Fruit fly (Drosophila melanogaster) whole organism, embryonic: Measurements from ENCODE around the gene wuho.

Experiments
- Ada2b ChIP-seq: fragments of 200-800 bp; sonication (Bioruptor generic); IDR thresholded peaks from 2 replicates; pipeline ENCODE4 v1.3.6; 2022; ENCODE audit warnings: missing biosample characterization, missing genetic modification characterization
- Antp ChIP-seq: fragments of 200-800 bp; sonication (Bioruptor generic); optimal IDR thresholded peaks from 3 replicates; lab custom pipeline; 2016; ENCODE audit warnings: missing biosample characterization, missing genetic modification characterization
- Asciz ChIP-seq: fragments of 200-800 bp; sonication (Bioruptor generic); optimal IDR thresholded peaks from 2 replicates; lab custom pipeline; 2017; ENCODE audit warnings: missing biosample characterization, mild to moderate bottlenecking, missing genetic modification characterization, missing genetic modification reagents
- CG10267 ChIP-seq: fragments of 200-800 bp; sonication (Bioruptor generic); optimal IDR thresholded peaks from 2 replicates; lab custom pipeline; 2018; ENCODE audit warnings: missing biosample characterization, mild to moderate bottlenecking, missing genetic modification characterization, moderate library complexity
- CG10959 ChIP-seq: fragments of 200-800 bp; sonication (Bioruptor generic); IDR thresholded peaks from 2 replicates; pipeline ENCODE4 v1.3.6; 2022; ENCODE audit warnings: missing biosample characterization, missing genetic modification characterization
- CG13296 ChIP-seq: fragments of 200-800 bp; sonication (Bioruptor generic); optimal IDR thresholded peaks from 3 replicates; lab custom pipeline; 2018; ENCODE audit warnings: missing biosample characterization, mild to moderate bottlenecking, missing genetic modification characterization
- CG14014 ChIP-seq: fragments of 200-800 bp; sonication (Bioruptor generic); IDR thresholded peaks from 2 replicates; pipeline ENCODE4 v1.3.6; 2022; ENCODE audit warnings: missing biosample characterization, missing genetic modification characterization
- CG14710 ChIP-seq: fragments of 200-800 bp; sonication (Bioruptor generic); optimal IDR thresholded peaks from 3 replicates; lab custom pipeline; 2019; ENCODE audit warnings: missing biosample characterization, mild to moderate bottlenecking, missing genetic modification characterization, moderate library complexity
- CG14860 ChIP-seq: fragments of 200-800 bp; sonication (Bioruptor generic); IDR thresholded peaks from 3 replicates; pipeline ENCODE4 v1.3.6; 2022; ENCODE audit warnings: missing biosample characterization, missing genetic modification characterization; ENCODE audit not compliant: partially characterized antibody
- CG15601 ChIP-seq: fragments of 200-800 bp; sonication (Bioruptor generic); optimal IDR thresholded peaks from 3 replicates; lab custom pipeline; 2019; ENCODE audit warnings: missing biosample characterization, mild to moderate bottlenecking, missing genetic modification characterization, moderate library complexity
- CG1602 ChIP-seq: fragments of 200-800 bp; sonication (Bioruptor generic); optimal IDR thresholded peaks from 3 replicates; lab custom pipeline; 2016; ENCODE audit warnings: missing biosample characterization, missing genetic modification characterization
- CG1647 ChIP-seq: fragments of 200-800 bp; sonication (Bioruptor generic); optimal IDR thresholded peaks from 3 replicates; lab custom pipeline; 2016; ENCODE audit warnings: missing biosample characterization, missing genetic modification characterization
- CG2712 ChIP-seq: fragments of 200-800 bp; optimal IDR thresholded peaks from 3 replicates; lab custom pipeline; 2019; ENCODE audit warnings: missing biosample characterization, mild to moderate bottlenecking, missing genetic modification characterization, moderate library complexity
- CG30403 ChIP-seq: fragments of 200-800 bp; sonication (Bioruptor generic); optimal IDR thresholded peaks from 3 replicates; lab custom pipeline; 2016; ENCODE audit warnings: missing biosample characterization, missing genetic modification characterization
- CG34422 ChIP-seq: fragments of 200-800 bp; sonication (Bioruptor generic); IDR thresholded peaks from 3 replicates; pipeline ENCODE4 v1.3.6; 2022; ENCODE audit warnings: missing biosample characterization, missing genetic modification characterization
- CG4282 ChIP-seq: fragments of 200-800 bp; sonication (Bioruptor generic); optimal IDR thresholded peaks from 2 replicates; lab custom pipeline; 2016; ENCODE audit warnings: missing biosample characterization, missing genetic modification characterization
- CG4617 ChIP-seq: fragments of 200-800 bp; sonication (Bioruptor generic); optimal IDR thresholded peaks from 3 replicates; lab custom pipeline; 2016; ENCODE audit warnings: missing biosample characterization, missing genetic modification characterization, borderline replicate concordance
- CG4854 ChIP-seq: fragments of 200-800 bp; sonication (Bioruptor generic); optimal IDR thresholded peaks from 2 replicates; lab custom pipeline; 2016; ENCODE audit warnings: missing biosample characterization, missing genetic modification characterization, inconsistent platforms
- CG6272 ChIP-seq: fragments of 200-800 bp; sonication (Bioruptor generic); IDR thresholded peaks from 2 replicates; pipeline ENCODE4 v1.3.6; 2022; ENCODE audit warnings: missing biosample characterization, missing genetic modification characterization
- Dref ChIP-seq: fragments of 200-800 bp; sonication (Bioruptor generic); IDR thresholded peaks from 2 replicates; pipeline ENCODE4 v1.3.6; 2022; ENCODE audit warnings: missing biosample characterization, missing genetic modification characterization
- Hmr ChIP-seq: fragments of 200-800 bp; sonication (Bioruptor generic); optimal IDR thresholded peaks from 3 replicates; lab custom pipeline; 2017; ENCODE audit warnings: mild to moderate bottlenecking, missing biosample characterization, missing genetic modification reagents, missing genetic modification characterization
- Med ChIP-seq: fragments of 200-800 bp; sonication (Bioruptor generic); peaks from one replicate; lab custom pipeline; 2016; ENCODE audit warnings: missing biosample characterization, missing genetic modification characterization, mild to moderate bottlenecking, inconsistent platforms, moderate library complexity
- NC2β ChIP-seq: fragments of 200-800 bp; sonication (Bioruptor generic); optimal IDR thresholded peaks from 2 replicates; lab custom pipeline; 2016; ENCODE audit warnings: missing biosample characterization, missing genetic modification characterization
- NK7.1 ChIP-seq: fragments of 200-800 bp; sonication (Bioruptor generic); optimal IDR thresholded peaks from 3 replicates; lab custom pipeline; 2016; ENCODE audit warnings: missing biosample characterization, missing genetic modification characterization
- Optix ChIP-seq: fragments of 200-800 bp; sonication (Bioruptor generic); IDR thresholded peaks from 3 replicates; pipeline ENCODE4 v1.3.6; 2022; ENCODE audit warnings: missing biosample characterization, missing genetic modification characterization
- Pdp1 ChIP-seq, 2 experiments: fragments of 200-800 bp; sonication (Bioruptor generic); optimal IDR thresholded peaks; 3 replicates each; lab custom pipeline; 2016; ENCODE audit warnings: missing biosample characterization in 2 of 2, missing genetic modification characterization in 2 of 2, mild to moderate bottlenecking in 1 of 2, moderate library complexity in 1 of 2
- Sry-δ ChIP-seq: fragments of 200-800 bp; sonication (Bioruptor generic); optimal IDR thresholded peaks from 2 replicates; lab custom pipeline; 2016; ENCODE audit warnings: missing biosample characterization, missing genetic modification characterization
- Trl ChIP-seq, 3 experiments: fragments of >200 bp in 2 of 3; fragments of 200-800 bp in 1 of 3; sonication (Bioruptor generic) in 1 of 3; optimal IDR thresholded peaks; 2 replicates in 1 of 3; 3 replicates in 2 of 3; lab custom pipeline; 2016 to 2017; ENCODE audit warnings: missing biosample characterization in 1 of 3, missing genetic modification characterization in 1 of 3
- az2 ChIP-seq: fragments of 200-800 bp; sonication (Bioruptor generic); optimal IDR thresholded peaks from 3 replicates; lab custom pipeline; 2016; ENCODE audit warnings: missing biosample characterization, missing genetic modification characterization
- cato ChIP-seq: fragments of 200-800 bp; sonication (Bioruptor generic); optimal IDR thresholded peaks from 2 replicates; lab custom pipeline; 2016; ENCODE audit warnings: missing biosample characterization, missing genetic modification characterization, borderline replicate concordance
- chinmo ChIP-seq: fragments of 200-800 bp; sonication (Bioruptor generic); IDR thresholded peaks from 4 replicates; pipeline ENCODE4 v1.3.6; 2022; ENCODE audit warnings: missing biosample characterization, missing genetic modification characterization; ENCODE audit not compliant: partially characterized antibody
- dmrt99B ChIP-seq: fragments of 200-800 bp; sonication (Bioruptor generic); optimal IDR thresholded peaks from 2 replicates; lab custom pipeline; 2018; ENCODE audit warnings: missing biosample characterization, mild to moderate bottlenecking, missing genetic modification characterization, moderate library complexity
- esg ChIP-seq: fragments of 200-800 bp; sonication (Bioruptor generic); conservative IDR thresholded peaks from 2 replicates; pipeline ENCODE4 v1.3.6; 2022; ENCODE audit warnings: missing biosample characterization, missing genetic modification characterization
- exex ChIP-seq: fragments of 200-800 bp; sonication (Bioruptor generic); optimal IDR thresholded peaks from 4 replicates; lab custom pipeline; 2018; ENCODE audit warnings: missing biosample characterization, mild to moderate bottlenecking, missing genetic modification characterization, moderate library complexity
- her ChIP-seq: fragments of 200-800 bp; sonication (Bioruptor generic); optimal IDR thresholded peaks from 2 replicates; lab custom pipeline; 2016; ENCODE audit warnings: missing biosample characterization, missing genetic modification characterization
- ind ChIP-seq: fragments of 200-800 bp; sonication (Bioruptor generic); optimal IDR thresholded peaks from 3 replicates; lab custom pipeline; 2016; ENCODE audit warnings: missing biosample characterization, missing genetic modification characterization
- luna ChIP-seq: fragments of 200-800 bp; sonication (Bioruptor generic); optimal IDR thresholded peaks from 2 replicates; lab custom pipeline; 2016; ENCODE audit warnings: missing biosample characterization, missing genetic modification characterization
- mam ChIP-seq: fragments of 200-800 bp; sonication (Bioruptor generic); optimal IDR thresholded peaks from 3 replicates; lab custom pipeline; 2016; ENCODE audit warnings: missing biosample characterization, missing genetic modification characterization
- mirr ChIP-seq: fragments of 200-800 bp; sonication (Bioruptor generic); optimal IDR thresholded peaks from 3 replicates; lab custom pipeline; 2018; ENCODE audit warnings: missing biosample characterization, mild to moderate bottlenecking, missing genetic modification characterization
- nmo ChIP-seq: fragments of 200-800 bp; sonication (Bioruptor generic); optimal IDR thresholded peaks from 2 replicates; lab custom pipeline; 2018; ENCODE audit warnings: missing biosample characterization, mild to moderate bottlenecking, missing genetic modification characterization, moderate library complexity
- repo ChIP-seq: fragments of 200-800 bp; sonication (Bioruptor generic); optimal IDR thresholded peaks from 2 replicates; lab custom pipeline; 2016; ENCODE audit warnings: missing biosample characterization, missing genetic modification characterization
- rib ChIP-seq: fragments of 200-800 bp; sonication (Bioruptor generic); IDR thresholded peaks from 2 replicates; pipeline ENCODE4 v1.3.6; 2022; ENCODE audit warnings: missing biosample characterization, missing genetic modification characterization
- sna ChIP-seq: fragments of 200-800 bp; sonication (Bioruptor generic); IDR thresholded peaks from 2 replicates; pipeline ENCODE4 v1.3.6; 2022; ENCODE audit warnings: missing biosample characterization, missing genetic modification characterization; ENCODE audit not compliant: partially characterized antibody
- sug ChIP-seq: fragments of 200-800 bp; optimal IDR thresholded peaks from 2 replicates; lab custom pipeline; 2019; ENCODE audit warnings: missing biosample characterization, mild to moderate bottlenecking, missing genetic modification characterization, moderate library complexity
- tin ChIP-seq: fragments of 200-800 bp; sonication (Bioruptor generic); optimal IDR thresholded peaks from 3 replicates; lab custom pipeline; 2016; ENCODE audit warnings: missing biosample characterization, missing genetic modification characterization
- unc-4 ChIP-seq: fragments of 200-800 bp; sonication (Bioruptor generic); IDR thresholded peaks from 2 replicates; pipeline ENCODE4 v1.3.6; 2022; ENCODE audit warnings: missing biosample characterization, missing genetic modification characterization; ENCODE audit not compliant: partially characterized antibody
- vvl ChIP-seq: fragments of 200-800 bp; sonication (Bioruptor generic); IDR thresholded peaks from 2 replicates; pipeline ENCODE4 v1.3.6; 2022; ENCODE audit warnings: missing biosample characterization, missing genetic modification characterization
- wdn ChIP-seq: fragments of 200-800 bp; sonication (Bioruptor generic); IDR thresholded peaks from 2 replicates; pipeline ENCODE4 v1.3.6; 2022; ENCODE audit warnings: missing biosample characterization, missing genetic modification characterization

Gene wuho

DNA sequence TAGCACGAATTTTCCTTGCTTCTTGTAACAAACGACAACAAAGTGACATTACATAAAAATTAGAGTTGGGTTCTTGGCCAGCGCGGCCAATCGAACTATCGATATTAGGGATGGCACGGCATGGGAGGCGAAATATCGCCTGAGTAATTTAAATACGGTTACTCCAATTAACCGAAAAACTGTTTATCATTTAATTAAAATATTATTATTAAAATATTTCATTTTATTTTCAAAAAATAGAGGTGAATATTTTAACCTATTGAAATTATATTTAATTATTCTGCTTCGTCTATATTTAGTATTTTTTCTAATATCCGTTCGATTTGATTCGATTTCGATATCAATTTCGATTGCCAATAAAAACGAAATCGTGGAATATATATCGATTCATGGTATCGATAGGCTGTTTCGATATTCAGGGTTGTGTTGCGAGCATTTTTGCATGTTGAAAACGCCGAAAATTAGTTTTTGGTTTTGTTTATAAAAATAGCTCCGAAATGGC, 32.4 kb upstream of the wuho start, which contains the start of the genes Rbcn-3A and Spx (continued):
- TF ChIP-seq Hmr (GFP tag; lab: Kevin White, UChicago) (peak; percentile 27), CG6272 (GFP tag; lab: Robert Waterston, UW) (0 out of 2 replicates have a peak, but pooled peaks have one; percentile 18), her (GFP tag; lab: Kevin White, UChicago) (no peak), NK7.1 (GFP tag; lab: Kevin White, UChicago) (no peak), Asciz (GFP tag; lab: Kevin White, UChicago) (no peak), CG1647 (GFP tag; lab: Kevin White, UChicago) (no peak), CG4282 (no peak), rib (no peak), CG15601 (tag; lab: Kevin White, UChicago) (peak; percentile 29), NC2β (GFP tag; lab: Kevin White, UChicago) (no peak), Antp (GFP tag; lab: Kevin White, UChicago) (no peak), wdn (no peak), dmrt99B (tag; lab: Kevin White, UChicago) (no peak)

DNA sequence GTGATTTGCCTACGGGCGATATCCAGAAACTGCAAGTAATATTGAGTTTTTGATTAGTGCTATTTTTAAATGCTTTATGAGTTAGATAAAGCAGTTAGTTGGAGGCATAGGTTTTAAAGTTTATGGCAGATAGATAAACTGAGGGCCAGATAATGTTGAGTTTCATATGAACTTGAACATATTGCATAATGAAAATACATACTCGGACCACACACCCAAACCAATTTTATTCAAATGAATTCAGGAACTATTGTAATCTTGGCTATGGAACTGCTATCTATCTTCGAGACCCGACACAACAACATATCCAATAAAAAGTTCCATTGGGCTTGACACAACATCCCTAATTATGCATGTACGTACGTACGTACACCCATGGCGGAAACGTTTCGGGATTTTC, 28.2 kb upstream of the wuho start:
- TF ChIP-seq Pdp1 (GFP tag; optimal IDR thresholded peaks at IDR 0.05; lab: Kevin White, UChicago) (peak in 1 of 2 experiments; percentile 73), CG1602 (no peak), Ada2b (GFP tag; lab: Robert Waterston, UW) (no peak), mirr (GFP tag; lab: Kevin White, UChicago) (peak; percentile 66), sug (tag; lab: Kevin White, UChicago) (peak; percentile 3), exex (peak; percentile 37)

DNA sequence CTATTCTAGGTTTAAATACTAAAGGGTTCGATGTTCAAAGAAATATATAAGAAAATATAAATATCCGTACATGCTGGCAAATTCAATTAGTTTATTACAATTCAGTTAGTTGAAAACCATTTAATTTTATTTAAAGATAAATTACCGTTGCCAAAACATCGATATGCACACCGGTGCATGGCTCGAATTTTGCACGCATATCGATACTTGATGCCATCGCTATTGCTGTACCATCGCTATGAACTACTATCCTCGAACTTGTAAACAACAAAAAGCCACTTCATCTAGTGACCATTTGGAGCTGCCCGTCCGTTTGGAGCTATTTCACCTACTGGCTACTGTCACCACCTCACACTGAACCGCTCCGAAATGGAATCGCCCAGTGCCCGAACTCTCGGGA, 27.0 kb upstream of the wuho start, which contains the start of gene Josd:
TSS of gene Josd (plus strand) at position 270 of the 400 bp plus-strand sequence.
- no peak for TF ChIP-seq az2 (GFP tag; lab: Kevin White, UChicago)
- TF ChIP-seq Trl (optimal IDR thresholded peaks at IDR 0.05; lab: Kevin White, UChicago): no peak
- no peak for TF ChIP-seq Trl (GFP tag; optimal IDR thresholded peaks at IDR 0.05; lab: Kevin White, UChicago)
- no peak for TF ChIP-seq ind
- TF ChIP-seq sna: peak; percentile 69; the same call in 1 of the 2 replicates
- peak; percentile 69 for TF ChIP-seq CG14860 (GFP tag; lab: Robert Waterston, UW)
- no peak for TF ChIP-seq tin (GFP tag; lab: Kevin White, UChicago)
- peak; percentile 84 for TF ChIP-seq unc-4 (GFP tag; lab: Robert Waterston, UW)
- peak; percentile 80 for TF ChIP-seq Med (GFP tag; lab: Kevin White, UChicago)
- TF ChIP-seq mam: peak; percentile 23
- peak; percentile 18 for TF ChIP-seq nmo (GFP tag; lab: Kevin White, UChicago)
- TF ChIP-seq CG14710: peak; percentile 30
- TF ChIP-seq Optix (GFP tag; lab: Robert Waterston, UW): no peak
- TF ChIP-seq cato: no peak
- 0 out of 2 replicates have a peak, but pooled peaks have one; percentile 8 for TF ChIP-seq vvl (GFP tag; lab: Robert Waterston, UW)
- no peak for TF ChIP-seq CG10959 (GFP tag; lab: Robert Waterston, UW)
- TF ChIP-seq repo (GFP tag; lab: Kevin White, UChicago): no peak
- peak; percentile 26 for TF ChIP-seq CG4617
- TF ChIP-seq Sry-δ (GFP tag; lab: Kevin White, UChicago): peak; percentile 90
- TF ChIP-seq CG14014 (GFP tag; lab: Robert Waterston, UW): no peak
- peak; percentile 81 for TF ChIP-seq Dref (GFP tag; lab: Robert Waterston, UW)
- peak; percentile 70; the same call in 1 of the 4 replicates for TF ChIP-seq chinmo (GFP tag; lab: Robert Waterston, UW)
- no peak for TF ChIP-seq CG13296 (GFP tag; lab: Kevin White, UChicago)
- no peak for TF ChIP-seq luna (GFP tag; lab: Kevin White, UChicago)
- TF ChIP-seq esg (GFP tag; lab: Robert Waterston, UW): no peak
- peak; percentile 6 for TF ChIP-seq CG10267 (tag; lab: Kevin White, UChicago)
- no peak for TF ChIP-seq CG4854 (GFP tag; lab: Kevin White, UChicago)
- TF ChIP-seq CG30403 (GFP tag; lab: Kevin White, UChicago): no peak
- peak; percentile 2 for TF ChIP-seq CG2712 (tag; lab: Kevin White, UChicago)
- 0 out of 3 replicates have a peak, but pooled peaks have one; percentile 11 for TF ChIP-seq CG34422
